Worm (Caenorhabditis elegans) whole organism, L3 larva: ENCODE measurements around the gene ZK1248.19.

Experiments
- R02D3.7 ChIP-seq: fragments of 150-350 bp; optimal IDR thresholded peaks from 2 replicates; lab custom pipeline; 2014; ENCODE audit warnings: missing biosample characterization, missing genetic modification characterization
- ama-1 ChIP-seq: fragments of 150-350 bp; optimal IDR thresholded peaks from 2 replicates; lab custom pipeline; 2018
- ceh-16 ChIP-seq: sonication (generic microtip); optimal IDR thresholded peaks from 2 replicates; lab custom pipeline; 2017; ENCODE audit warnings: missing biosample characterization, missing genetic modification characterization
- ceh-82 ChIP-seq: fragments of 150-350 bp; optimal IDR thresholded peaks from 2 replicates; lab custom pipeline; 2014; ENCODE audit warnings: missing biosample characterization, missing genetic modification characterization
- ceh-9 ChIP-seq: sonication (generic microtip); optimal IDR thresholded peaks from 2 replicates; lab custom pipeline; 2018; ENCODE audit warnings: missing biosample characterization, missing genetic modification characterization
- daf-12 ChIP-seq: fragments of 150-350 bp; optimal IDR thresholded peaks from 2 replicates; lab custom pipeline; 2014; ENCODE audit warnings: missing biosample characterization, missing genetic modification reagents, missing genetic modification characterization
- egl-27 ChIP-seq: sonication (generic microtip); optimal IDR thresholded peaks from 4 replicates; lab custom pipeline; 2017; ENCODE audit warnings: missing biosample characterization, missing genetic modification reagents, missing genetic modification characterization
- egl-5 ChIP-seq: fragments of 150-350 bp; optimal IDR thresholded peaks from 2 replicates; lab custom pipeline; 2017; ENCODE audit warnings: missing biosample characterization, missing genetic modification reagents, missing genetic modification characterization, inconsistent platforms
- elt-1 ChIP-seq: fragments of 150-350 bp; optimal IDR thresholded peaks from 2 replicates; lab custom pipeline; 2014; ENCODE audit warnings: missing biosample characterization, missing genetic modification characterization
- elt-2 ChIP-seq: sonication (generic microtip); optimal IDR thresholded peaks from 2 replicates; lab custom pipeline; 2016; ENCODE audit warnings: missing genetic modification reagents, mild to moderate bottlenecking, missing genetic modification characterization, missing compliant biosample characterization
- elt-3 ChIP-seq, 3 experiments: fragments of 150-350 bp in 1 of 3; sonication (generic microtip) in 2 of 3; optimal IDR thresholded peaks; 2 replicates in 2 of 3; 4 replicates in 1 of 3; lab custom pipeline; 2014 to 2017; ENCODE audit warnings: missing biosample characterization in 3 of 3, missing genetic modification characterization in 3 of 3
- eor-1 ChIP-seq, 2 experiments: fragments of 150-350 bp; optimal IDR thresholded peaks; 2 replicates each; lab custom pipeline; 2014 to 2018; ENCODE audit warnings: missing biosample characterization in 2 of 2, missing genetic modification characterization in 2 of 2
- fkh-10 ChIP-seq: sonication (generic microtip); optimal IDR thresholded peaks from 2 replicates; lab custom pipeline; 2017; ENCODE audit warnings: missing biosample characterization, missing genetic modification reagents, missing genetic modification characterization
- fos-1 ChIP-seq: fragments of 150-350 bp; optimal IDR thresholded peaks from 2 replicates; lab custom pipeline; 2014; ENCODE audit warnings: missing biosample characterization, missing genetic modification characterization
- hmg-11 ChIP-seq: sonication (generic microtip); optimal IDR thresholded peaks from 2 replicates; lab custom pipeline; 2016; ENCODE audit warnings: missing genetic modification characterization, missing compliant biosample characterization
- lsy-12 ChIP-seq: sonication (generic microtip); optimal IDR thresholded peaks from 2 replicates; lab custom pipeline; 2016; ENCODE audit warnings: mild to moderate bottlenecking, missing genetic modification characterization, missing compliant biosample characterization
- mdl-1 ChIP-seq: fragments of 150-350 bp; optimal IDR thresholded peaks from 2 replicates; lab custom pipeline; 2014; ENCODE audit warnings: missing biosample characterization, missing genetic modification characterization
- nfya-1 ChIP-seq: sonication (generic microtip); optimal IDR thresholded peaks from 2 replicates; lab custom pipeline; 2017; ENCODE audit warnings: missing genetic modification characterization, mild to moderate bottlenecking, missing compliant biosample characterization, antibody characterized with exemption, moderate library complexity; ENCODE audit not compliant: insufficient read depth
- nhr-11 ChIP-seq: fragments of 150-350 bp; optimal IDR thresholded peaks from 2 replicates; lab custom pipeline; 2014; ENCODE audit warnings: missing biosample characterization, missing genetic modification characterization
- nhr-12 ChIP-seq: fragments of 150-350 bp; optimal IDR thresholded peaks from 2 replicates; lab custom pipeline; 2014; ENCODE audit warnings: missing biosample characterization, missing genetic modification characterization
- nhr-23 ChIP-seq: fragments of 150-350 bp; optimal IDR thresholded peaks from 2 replicates; lab custom pipeline; 2014; ENCODE audit warnings: missing biosample characterization, missing genetic modification reagents, missing genetic modification characterization
- nhr-237 ChIP-seq: fragments of 150-350 bp; optimal IDR thresholded peaks from 2 replicates; lab custom pipeline; 2014; ENCODE audit warnings: missing biosample characterization, missing genetic modification characterization
- nhr-25 ChIP-seq: sonication (generic microtip); optimal IDR thresholded peaks from 2 replicates; lab custom pipeline; 2017; ENCODE audit warnings: missing biosample characterization, missing genetic modification characterization
- nhr-28 ChIP-seq: fragments of 150-350 bp; optimal IDR thresholded peaks from 2 replicates; lab custom pipeline; 2014; ENCODE audit warnings: missing biosample characterization, missing genetic modification characterization
- nhr-77 ChIP-seq: fragments of 150-350 bp; optimal IDR thresholded peaks from 2 replicates; lab custom pipeline; 2014; ENCODE audit warnings: missing biosample characterization, missing genetic modification characterization
- pha-4 ChIP-seq: fragments of 150-350 bp; optimal IDR thresholded peaks from 2 replicates; lab custom pipeline; 2014; ENCODE audit warnings: missing biosample characterization, missing genetic modification reagents, missing genetic modification characterization
- pqm-1 ChIP-seq: fragments of 150-350 bp; optimal IDR thresholded peaks from 2 replicates; lab custom pipeline; 2017; ENCODE audit warnings: missing biosample characterization, missing genetic modification characterization, inconsistent platforms
- sea-2 ChIP-seq: fragments of 150-350 bp; sonication (generic microtip); optimal IDR thresholded peaks from 4 replicates; lab custom pipeline; 2014; ENCODE audit warnings: missing biosample characterization, missing genetic modification reagents, missing genetic modification characterization
- tbx-2 ChIP-seq: sonication (generic microtip); optimal IDR thresholded peaks from 2 replicates; lab custom pipeline; 2016; ENCODE audit warnings: mild to moderate bottlenecking, missing genetic modification characterization, missing compliant biosample characterization
- unc-39 ChIP-seq: sonication (generic microtip); optimal IDR thresholded peaks from 4 replicates; lab custom pipeline; 2017; ENCODE audit warnings: missing biosample characterization, missing genetic modification characterization
- zag-1 ChIP-seq: fragments of 150-350 bp; optimal IDR thresholded peaks from 2 replicates; lab custom pipeline; 2014; ENCODE audit warnings: missing biosample characterization, missing genetic modification characterization
- ztf-11 ChIP-seq: fragments of 150-350 bp; optimal IDR thresholded peaks from 2 replicates; lab custom pipeline; 2014; ENCODE audit warnings: missing biosample characterization, missing genetic modification characterization
- ztf-4 ChIP-seq: fragments of 150-350 bp; optimal IDR thresholded peaks from 2 replicates; lab custom pipeline; 2014; ENCODE audit warnings: missing biosample characterization, missing genetic modification characterization

Gene ZK1248.19

DNA sequence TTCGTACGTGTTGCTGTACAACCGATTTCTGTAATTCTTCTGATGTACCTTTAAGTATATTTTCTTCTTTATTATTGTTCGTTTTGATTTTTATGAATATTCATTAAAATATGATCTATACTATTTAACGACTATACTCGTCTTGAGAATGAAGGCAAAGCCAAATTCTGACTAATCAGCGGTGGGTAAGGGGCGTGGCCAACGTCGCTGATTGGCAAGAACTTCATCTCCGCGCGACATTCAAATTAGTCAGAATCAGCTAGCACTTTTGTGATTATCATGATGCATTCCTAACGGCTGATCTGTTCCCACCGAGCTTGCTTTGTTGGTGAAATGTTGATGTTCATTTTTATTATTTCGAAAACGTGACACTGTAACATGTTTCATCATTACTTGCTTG, 27.7 kb upstream of the ZK1248.19 start:
- TF ChIP-seq tbx-2 (tag; lab: Kevin White, UChicago) (no peak), nhr-25 (no peak), nfya-1 (tag; lab: Kevin White, UChicago) (peak; percentile 89), nhr-11 (tag; lab: Kevin White, UChicago) (no peak), zag-1 (tag; lab: Kevin White, UChicago) (no peak)
- TF ChIP-seq, all 47 proteins: peak for 1

- no peak for TF ChIP-seq eor-1 (tag; optimal IDR thresholded peaks at IDR 0.05; lab: Kevin White, UChicago)
- TF ChIP-seq pha-4 (tag; lab: Kevin White, UChicago), result peak; percentile 30
- TF ChIP-seq fkh-10 (GFP tag; lab: Kevin White, UChicago), result no peak
- no peak for TF ChIP-seq nhr-28 (tag; lab: Kevin White, UChicago)
- no peak for TF ChIP-seq R02D3.7
- no peak for TF ChIP-seq mdl-1 (tag; lab: Kevin White, UChicago)
- TF ChIP-seq ceh-9 (tag; lab: Kevin White, UChicago), result no peak
- no peak for TF ChIP-seq egl-27 (tag; lab: Kevin White, UChicago)
- no peak for TF ChIP-seq ztf-4 (tag; lab: Kevin White, UChicago)
- TF ChIP-seq ceh-16, result no peak
- TF ChIP-seq pqm-1 (tag; lab: Kevin White, UChicago), result peak; percentile 69
- TF ChIP-seq nhr-11 (tag; lab: Kevin White, UChicago), result no peak
- TF ChIP-seq nhr-77 (tag; lab: Kevin White, UChicago), result no peak
- no peak for TF ChIP-seq hmg-11
- peak; percentile 11 for TF ChIP-seq fos-1 (tag; lab: Kevin White, UChicago)
- TF ChIP-seq nhr-12 (tag; lab: Kevin White, UChicago), result no peak
- TF ChIP-seq lsy-12, result no peak
- TF ChIP-seq ztf-11 (tag; lab: Kevin White, UChicago), result no peak
- no peak for TF ChIP-seq elt-1 (tag; lab: Kevin White, UChicago)
- peak; percentile 66 for TF ChIP-seq elt-2
- TF ChIP-seq nfya-1 (tag; lab: Kevin White, UChicago), result no peak
- TF ChIP-seq ama-1 (lab: Kevin White, UChicago), result no peak
- no peak for TF ChIP-seq egl-5 (tag; lab: Kevin White, UChicago)
- TF ChIP-seq ceh-82 (tag; lab: Kevin White, UChicago), result no peak
These were observed 26.4 kb upstream of the ZK1248.19 start, which contains the start of gene F55C12.19 for ce11 chrII:5865405-5866308. TSS of gene F55C12.19 (plus strand) at chrII:5866139.

DNA sequence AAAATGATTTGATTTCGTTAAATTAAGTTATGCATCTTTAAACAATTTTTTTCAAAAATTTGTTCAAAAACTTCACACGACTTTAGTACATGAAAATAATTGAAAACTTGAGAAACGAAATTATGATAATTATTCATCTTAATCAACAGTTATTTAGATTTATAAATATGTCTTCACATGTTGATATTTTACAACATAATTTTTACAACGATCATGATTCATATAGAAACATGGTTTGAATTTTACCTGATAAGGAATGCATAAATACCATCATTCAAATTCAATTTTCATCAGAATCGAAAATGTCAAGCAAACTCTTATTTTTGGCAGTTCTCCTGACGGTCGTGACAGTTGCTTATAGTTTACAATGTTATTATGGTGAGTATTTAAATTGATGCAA, 24.7 kb upstream of the ZK1248.19 start, which contains the start of gene tag-234:
Gene tag-234, plus strand, starts transcription at position 301 of the 400 bp plus-strand sequence.
- TF ChIP-seq lsy-12, result no peak
- no peak for TF ChIP-seq daf-12 (tag; lab: Kevin White, UChicago)
- TF ChIP-seq hmg-11, result no peak
- TF ChIP-seq eor-1 (tag; optimal IDR thresholded peaks at IDR 0.05; lab: Kevin White, UChicago), result no peak
- no peak for TF ChIP-seq nhr-23 (tag; lab: Kevin White, UChicago)
- no peak for TF ChIP-seq nfya-1 (tag; lab: Kevin White, UChicago)
- no peak for TF ChIP-seq elt-3 (tag; optimal IDR thresholded peaks at IDR 0.05; lab: Kevin White, UChicago)
- no peak for TF ChIP-seq nhr-237 (tag; lab: Kevin White, UChicago)
- TF ChIP-seq fkh-10 (GFP tag; lab: Kevin White, UChicago), result no peak
- TF ChIP-seq pqm-1 (tag; lab: Kevin White, UChicago), result peak; percentile 47
- TF ChIP-seq elt-2, result peak; percentile 68

ce11 chrII:5860621-5861020, 21.4 kb upstream of the ZK1248.19 start:
- TF ChIP-seq nhr-25 (no peak), sea-2 (no peak), R02D3.7 (no peak), fkh-10 (GFP tag; lab: Kevin White, UChicago) (peak; percentile 76), nfya-1 (tag; lab: Kevin White, UChicago) (peak; percentile 7)
- TF ChIP-seq, all 47 proteins: peak for 2

DNA sequence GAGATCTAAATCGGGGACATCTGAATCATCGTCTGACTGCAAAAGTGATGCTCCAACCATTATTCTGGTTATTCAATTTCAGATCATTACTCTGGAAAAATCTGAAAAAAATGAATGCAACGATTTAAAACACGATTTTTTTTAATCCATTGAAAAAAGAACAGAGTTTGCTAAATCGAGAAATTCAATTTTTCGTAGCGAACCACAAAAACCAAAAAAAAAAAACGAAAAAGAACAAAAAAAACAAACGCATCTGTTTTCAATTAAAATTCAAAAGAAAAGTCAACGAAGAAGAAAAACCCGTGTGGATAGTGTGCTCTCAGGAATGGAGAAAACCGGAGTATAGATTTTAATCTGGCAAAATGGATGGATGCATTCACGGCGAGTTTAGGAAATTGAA, 19.1 kb upstream of the ZK1248.19 start, which contains the start of gene F55C12.4:
Gene F55C12.4, minus strand, starts transcription at position 101 of the 400 bp plus-strand sequence.
- TF ChIP-seq nhr-11 (tag; lab: Kevin White, UChicago) (no peak), ceh-9 (tag; lab: Kevin White, UChicago) (no peak), daf-12 (tag; lab: Kevin White, UChicago) (no peak), ztf-4 (tag; lab: Kevin White, UChicago) (no peak), unc-39 (no peak)
